Worm (Caenorhabditis elegans) whole organism, late embryonic: ENCODE data around the gene lbp-9.

Experiments
- ceh-18 ChIP-seq: sonication (generic microtip); optimal IDR thresholded peaks from 2 replicates; lab custom pipeline; 2016; ENCODE audit warnings: missing genetic modification characterization, missing compliant biosample characterization
- dmd-4 ChIP-seq: sonication (generic microtip); optimal IDR thresholded peaks from 2 replicates; lab custom pipeline; 2016; ENCODE audit warnings: borderline replicate concordance, missing genetic modification characterization, missing compliant biosample characterization
- elt-2 ChIP-seq: sonication (generic microtip); optimal IDR thresholded peaks from 2 replicates; lab custom pipeline; 2016; ENCODE audit warnings: missing genetic modification reagents, missing genetic modification characterization, missing compliant biosample characterization
- nhr-11 ChIP-seq: fragments of 150-350 bp; optimal IDR thresholded peaks from 2 replicates; lab custom pipeline; 2014; ENCODE audit warnings: missing biosample characterization, missing genetic modification characterization

ce11 chrV:2045956-2046355 lies 22.3 kb upstream of the lbp-9 start, which contains the start of gene Y40B10A.5:
- TF ChIP-seq dmd-4 (tag; lab: Kevin White, UChicago) (no peak), ceh-18 (no peak), elt-2 (no peak), nhr-11 (tag; lab: Kevin White, UChicago) (no peak)
